Worm (Caenorhabditis elegans): ENCODE results near the gene C01B10.11.

ce11 chrIV:6623390-6623789 is 34.4 kb upstream of the C01B10.11 start, which contains the start of gene C01B10.44:
- no peak for TF ChIP-seq ama-1 (optimal IDR thresholded peaks at IDR 0.05)
- no peak for TF ChIP-seq egl-27 (tag; optimal IDR thresholded peaks at IDR 0.05)
- no peak for TF ChIP-seq ceh-16 (tag; optimal IDR thresholded peaks at IDR 0.05)
- TF ChIP-seq skn-1 (tag; optimal IDR thresholded peaks at IDR 0.05), result no peak
- TF ChIP-seq lin-39 (tag; optimal IDR thresholded peaks at IDR 0.05), result no peak
- no peak for TF ChIP-seq gmeb-1 (tag; optimal IDR thresholded peaks at IDR 0.05)
